Fruit fly (Drosophila melanogaster): ENCODE measurements around the gene CG31668.

The CG31668 gene

DNA sequence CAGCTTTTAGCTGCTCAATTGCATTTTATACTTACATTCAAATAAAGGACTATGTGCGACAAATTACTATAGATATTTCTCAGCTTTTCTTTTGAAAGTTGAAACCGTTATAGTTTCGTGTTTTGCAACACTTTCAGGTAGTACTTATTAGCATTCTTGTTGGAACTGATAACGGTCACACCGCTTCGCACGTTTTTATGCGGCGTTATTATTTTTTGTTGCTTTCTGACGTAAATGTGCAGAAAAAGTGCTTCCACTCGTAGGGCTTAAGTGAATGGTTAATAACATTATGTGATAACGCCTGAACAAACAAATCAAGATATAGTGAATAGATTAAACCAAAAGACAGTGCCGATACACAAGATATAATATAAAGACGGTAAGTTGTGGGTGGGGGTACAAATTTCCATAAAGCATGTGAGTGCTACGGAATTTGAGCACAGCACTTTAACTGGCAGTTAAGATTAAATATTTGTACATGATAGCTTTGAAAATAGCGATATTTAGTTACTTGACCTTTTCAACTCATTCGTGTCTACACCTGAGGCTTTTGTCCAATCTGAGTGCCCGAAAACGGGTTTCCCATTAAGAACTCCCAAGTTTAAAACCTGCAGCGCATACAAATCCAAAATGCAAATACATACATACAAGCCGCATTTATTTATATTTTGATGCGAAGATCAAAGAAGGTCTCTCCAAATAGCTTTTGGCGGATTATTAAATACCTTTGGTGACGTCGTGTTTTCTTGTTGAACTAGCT lies 14.8 kb upstream of the CG31668 start, which contains the start of gene papi (continued):
- TF ChIP-seq lbe (GFP tag; optimal IDR thresholded peaks at IDR 0.05) (peak; percentile 31), NFAT (GFP tag; IDR thresholded peaks at IDR 0.05) (no peak), zen (tag; optimal IDR thresholded peaks at IDR 0.05) (no peak), B-H2 (GFP tag; optimal IDR thresholded peaks at IDR 0.05) (peak; percentile 53), jigr1 (GFP tag; IDR thresholded peaks at IDR 0.05) (no peak), chinmo (GFP tag; IDR thresholded peaks at IDR 0.05; ENCODE audit: partially characterized antibody) (0 out of 4 replicates have a peak, but pooled peaks have one; percentile 58), HmgD (GFP tag; optimal IDR thresholded peaks at IDR 0.05) (no peak), Sin3A (optimal IDR thresholded peaks at IDR 0.05) (peak; percentile 22), Mrtf (GFP tag; IDR thresholded peaks at IDR 0.05) (no peak), zfh1 (GFP tag; IDR thresholded peaks at IDR 0.05) (no peak), CG7987 (GFP tag; optimal IDR thresholded peaks at IDR 0.05) (peak; percentile 38), CG15514 (GFP tag; optimal IDR thresholded peaks at IDR 0.05) (peak; percentile 5), schlank (tag; optimal IDR thresholded peaks at IDR 0.05) (no peak), btn (GFP tag; optimal IDR thresholded peaks at IDR 0.05) (no peak), CG8924 (tag; optimal IDR thresholded peaks at IDR 0.05) (peak; percentile 48), E2f2 (GFP tag; IDR thresholded peaks at IDR 0.05) (peak; percentile 31; the same call in 1 of the 2 replicates), ci (GFP tag; IDR thresholded peaks at IDR 0.05) (no peak), tx (GFP tag; optimal IDR thresholded peaks at IDR 0.05) (no peak), CkIIα-i1 (GFP tag; IDR thresholded peaks at IDR 0.05) (no peak), Hr51 (GFP tag; optimal IDR thresholded peaks at IDR 0.05) (no peak), YL-1 (GFP tag; optimal IDR thresholded peaks at IDR 0.05) (peak; percentile 71), CG14710 (tag; optimal IDR thresholded peaks at IDR 0.05) (peak; percentile 68), Pdp1 (GFP tag; optimal IDR thresholded peaks at IDR 0.05) (peak in 1 of 2 experiments; percentile 91), CG17829 (tag; optimal IDR thresholded peaks at IDR 0.05) (peak; percentile 13)

DNA sequence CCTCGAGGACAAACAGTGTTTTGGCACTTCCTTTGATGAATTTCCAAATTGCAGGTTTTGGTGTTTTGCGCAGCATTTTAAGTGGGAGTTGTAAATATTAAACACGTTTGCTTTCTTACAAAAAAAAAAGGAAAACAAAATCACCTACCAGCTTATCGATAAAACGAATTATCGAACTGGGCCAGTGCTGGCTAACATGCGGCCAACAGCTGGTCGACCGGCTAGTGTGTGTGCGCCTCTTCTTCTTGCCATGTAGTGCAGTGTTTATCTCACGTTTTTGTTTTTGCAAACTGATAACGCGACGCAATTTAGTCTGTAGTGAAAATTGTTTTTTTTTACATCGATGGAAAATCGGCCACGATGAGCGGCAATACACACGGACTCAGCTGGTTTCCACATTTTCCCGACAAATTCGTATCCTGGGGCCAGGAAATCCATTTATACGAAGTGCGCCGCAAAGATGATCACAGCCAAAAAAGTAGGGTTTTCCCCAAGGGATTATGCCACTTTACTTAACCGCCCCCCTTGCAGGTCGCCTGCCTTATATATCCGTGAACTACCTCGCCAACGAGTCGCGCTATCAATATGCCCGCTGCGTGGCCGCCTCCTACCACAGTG lies 11.2 kb upstream of the CG31668 start, which contains the start of the genes CG15386, CG42371 and mio:
Gene CG15386 (minus strand): TSS at position 180 of the 618 bp plus-strand sequence.
Gene CG42371 (minus strand): TSS at position 180 of the 618 bp plus-strand sequence.
Gene mio (plus strand): TSS at position 224 of the 618 bp plus-strand sequence.
- TF ChIP-seq kni (GFP tag; optimal IDR thresholded peaks at IDR 0.05) (no peak), sob (GFP tag; IDR thresholded peaks at IDR 0.05) (peak; percentile 39; the same call in 1 of the 2 replicates), GATAe (GFP tag; conservative IDR thresholded peaks at IDR 0.05) (peak; percentile 46; the same call in 1 of the 2 replicates), CG12155 (GFP tag; optimal IDR thresholded peaks at IDR 0.05) (peak; percentile 10), Med (GFP tag) (peak; percentile 85), ci (GFP tag; IDR thresholded peaks at IDR 0.05) (peak; percentile 65), MESR4 (GFP tag; optimal IDR thresholded peaks at IDR 0.05) (peak; percentile 42), sens (GFP tag) (peak; percentile 58), CG13624 (GFP tag; optimal IDR thresholded peaks at IDR 0.05) (peak; percentile 82), mam (GFP tag; optimal IDR thresholded peaks at IDR 0.05) (no peak), Ets65A (GFP tag) (no peak), CG12744 (GFP tag; optimal IDR thresholded peaks at IDR 0.05) (no peak), fd64A (GFP tag; optimal IDR thresholded peaks at IDR 0.05) (no peak), Fer1 (GFP tag; optimal IDR thresholded peaks at IDR 0.05) (peak; percentile 42), CG7271 (tag; optimal IDR thresholded peaks at IDR 0.05) (no peak), Oli (tag; optimal IDR thresholded peaks at IDR 0.05) (no peak), Awh (GFP tag; IDR thresholded peaks at IDR 0.05) (no peak), ase (GFP tag; IDR thresholded peaks at IDR 0.05) (no peak), zen (tag; optimal IDR thresholded peaks at IDR 0.05) (peak; percentile 44), CG34224 (GFP tag; IDR thresholded peaks at IDR 0.05; ENCODE audit: partially characterized antibody) (peak; percentile 63; the same call in 2 of the 3 replicates), hkb (optimal IDR thresholded peaks at IDR 0.05) (no peak), hkb (GFP tag; IDR thresholded peaks at IDR 0.05) (peak; percentile 43; the same call in 1 of the 2 replicates), CG3995 (GFP tag; optimal IDR thresholded peaks at IDR 0.05) (peak; percentile 41), lmd (GFP tag; IDR thresholded peaks at IDR 0.05) (no peak), trem (tag; optimal IDR thresholded peaks at IDR 0.05) (peak; percentile 8), jing (GFP tag; optimal IDR thresholded peaks at IDR 0.05) (no peak), CG6791 (GFP tag; IDR thresholded peaks at IDR 0.05; ENCODE audit: partially characterized antibody) (peak; percentile 65; the same call in 2 of the 3 replicates)
